Worm (Caenorhabditis elegans): ENCODE data around the gene F35B12.10.

F35B12.10 gene

DNA sequence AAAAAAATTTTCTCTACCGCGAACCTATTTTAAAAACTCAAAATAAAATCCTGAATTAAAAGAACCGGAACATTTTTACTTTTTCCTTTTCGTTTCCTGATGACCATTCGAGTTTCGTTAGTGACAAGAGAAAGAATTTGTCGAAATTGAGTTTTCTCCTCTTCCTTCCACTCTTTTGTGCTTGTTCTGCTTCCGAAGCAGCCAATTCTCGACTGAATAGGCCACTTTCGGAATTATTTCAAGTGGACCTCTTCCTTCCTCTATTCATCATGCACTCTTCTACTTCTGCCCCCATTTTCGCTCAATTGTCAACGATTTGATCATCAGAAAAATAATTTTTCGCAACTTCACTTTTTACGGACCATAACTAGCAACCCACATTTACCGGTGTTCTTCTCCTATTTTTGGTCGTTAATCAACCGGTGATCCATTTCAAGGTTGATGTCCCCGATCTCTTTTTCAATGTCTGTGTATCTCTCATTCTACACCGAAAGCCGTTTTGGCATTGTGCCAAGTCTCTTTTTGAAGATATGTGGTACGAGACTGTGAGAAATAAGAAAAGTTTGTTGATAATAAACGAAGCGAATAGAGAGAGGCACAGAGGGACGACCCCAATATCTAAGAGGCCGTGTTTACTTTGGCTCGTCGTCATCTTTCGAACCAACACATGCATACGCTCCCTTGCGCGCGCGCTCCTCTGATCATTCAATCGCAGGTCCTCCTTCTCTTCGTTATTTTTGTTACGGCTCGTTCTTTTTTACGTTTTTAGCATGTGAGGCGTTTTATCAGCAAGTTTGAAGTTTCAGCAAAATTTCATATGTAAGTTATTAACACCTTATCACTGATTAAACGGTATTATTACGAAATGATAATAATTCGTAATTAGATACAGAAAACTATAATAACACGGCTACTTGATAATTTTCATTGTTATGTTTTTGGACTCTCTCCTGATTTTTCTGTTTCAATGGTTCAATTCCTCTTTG, 45.8 kb upstream of the F35B12.10 start:
- TF ChIP-seq sma-3 (GFP tag; optimal IDR thresholded peaks at IDR 0.05): peak; percentile 35
- peak; percentile 39 for TF ChIP-seq fos-1 (tag; optimal IDR thresholded peaks at IDR 0.05)
- TF ChIP-seq zag-1 (tag; optimal IDR thresholded peaks at IDR 0.05): no peak

ce11 chrV:11673746-11674365, 44.8 kb upstream of the F35B12.10 start:
- TF ChIP-seq lsy-2 (tag; optimal IDR thresholded peaks at IDR 0.05) (peak in 1 of 2 experiments; percentile 15), nhr-21 (tag; optimal IDR thresholded peaks at IDR 0.05) (no peak), nhr-23 (tag; optimal IDR thresholded peaks at IDR 0.05) (no peak), R02D3.7 (tag; optimal IDR thresholded peaks at IDR 0.05) (no peak), Y55F3AM.14 (GFP tag; optimal IDR thresholded peaks at IDR 0.05) (no peak), ztf-4 (tag; optimal IDR thresholded peaks at IDR 0.05) (no peak), F13H6.1 (tag; optimal IDR thresholded peaks at IDR 0.05) (no peak), gmeb-1 (tag; optimal IDR thresholded peaks at IDR 0.05) (no peak), nhr-12 (tag; optimal IDR thresholded peaks at IDR 0.05) (no peak), fos-1 (tag; optimal IDR thresholded peaks at IDR 0.05) (peak; percentile 19), nhr-6 (tag; optimal IDR thresholded peaks at IDR 0.05) (no peak), mdl-1 (tag; optimal IDR thresholded peaks at IDR 0.05) (no peak), crh-2 (tag; optimal IDR thresholded peaks at IDR 0.05) (no peak), C34F6.9 (tag; optimal IDR thresholded peaks at IDR 0.05) (no peak), sma-3 (GFP tag; optimal IDR thresholded peaks at IDR 0.05) (no peak), lin-13 (GFP tag; optimal IDR thresholded peaks at IDR 0.05) (no peak), nhr-10 (tag; optimal IDR thresholded peaks at IDR 0.05) (no peak), snpc-4 (tag; optimal IDR thresholded peaks at IDR 0.05) (no peak), skn-1 (tag; optimal IDR thresholded peaks at IDR 0.05) (no peak), unc-55 (GFP tag; optimal IDR thresholded peaks at IDR 0.05) (no peak), unc-39 (tag; optimal IDR thresholded peaks at IDR 0.05) (no peak), nhr-11 (tag; optimal IDR thresholded peaks at IDR 0.05) (no peak), ZK546.5 (tag; optimal IDR thresholded peaks at IDR 0.05) (no peak), elt-1 (tag; optimal IDR thresholded peaks at IDR 0.05) (no peak), mab-5 (tag; optimal IDR thresholded peaks at IDR 0.05) (no peak), dmd-4 (tag; optimal IDR thresholded peaks at IDR 0.05) (no peak), elt-3 (tag; optimal IDR thresholded peaks at IDR 0.05) (no peak), lin-39 (tag; optimal IDR thresholded peaks at IDR 0.05) (no peak), sma-9 (GFP tag; optimal IDR thresholded peaks at IDR 0.05) (peak; percentile 57), sma-9 (tag; optimal IDR thresholded peaks at IDR 0.05) (no peak), ztf-1 (GFP tag; conservative IDR thresholded peaks at IDR 0.05) (no peak), nhr-25 (tag; optimal IDR thresholded peaks at IDR 0.05) (peak; percentile 19), peb-1 (tag; optimal IDR thresholded peaks at IDR 0.05) (no peak), nhr-77 (tag; optimal IDR thresholded peaks at IDR 0.05) (no peak), mbf-1 (tag; optimal IDR thresholded peaks at IDR 0.05) (no peak), ama-1 (optimal IDR thresholded peaks at IDR 0.05) (no peak), unc-62 (GFP tag; optimal IDR thresholded peaks at IDR 0.05) (no peak), ceh-82 (tag; optimal IDR thresholded peaks at IDR 0.05) (no peak), nhr-129 (tag; optimal IDR thresholded peaks at IDR 0.05) (peak; percentile 30), sem-4 (tag; optimal IDR thresholded peaks at IDR 0.05) (peak; percentile 6), nhr-237 (tag; optimal IDR thresholded peaks at IDR 0.05) (no peak), alr-1 (tag; optimal IDR thresholded peaks at IDR 0.05) (no peak), zag-1 (tag; optimal IDR thresholded peaks at IDR 0.05) (no peak), aly-2 (tag; optimal IDR thresholded peaks at IDR 0.05) (no peak), blmp-1 (tag; optimal IDR thresholded peaks at IDR 0.05; ENCODE audit: insufficient read depth) (peak; percentile 42), ceh-16 (tag; optimal IDR thresholded peaks at IDR 0.05) (peak; percentile 20), egl-27 (tag; optimal IDR thresholded peaks at IDR 0.05) (no peak), ztf-11 (tag; optimal IDR thresholded peaks at IDR 0.05) (no peak), lin-11 (tag; optimal IDR thresholded peaks at IDR 0.05) (no peak)
